Worm (Caenorhabditis elegans): ENCODE data around the gene cest-35.2.

The cest-35.2 gene

ce11 chrV:5200188-5200587, 36.8 kb downstream of the cest-35.2 start:
- TF ChIP-seq dpl-1 (GFP tag; optimal IDR thresholded peaks at IDR 0.05) (no peak), ces-1 (GFP tag; optimal IDR thresholded peaks at IDR 0.05) (peak; percentile 91), arid-1 (GFP tag; conservative IDR thresholded peaks at IDR 0.05) (no peak), zfp-3 (GFP tag; conservative IDR thresholded peaks at IDR 0.05) (no peak), nhr-10 (tag; optimal IDR thresholded peaks at IDR 0.05) (no peak), fkh-10 (GFP tag; optimal IDR thresholded peaks at IDR 0.05) (peak; percentile 51), rbr-2 (tag; optimal IDR thresholded peaks at IDR 0.05) (peak; percentile 8), unc-39 (tag; optimal IDR thresholded peaks at IDR 0.05) (no peak), pha-4 (GFP tag; IDR thresholded peaks at IDR 0.05) (no peak), pha-4 (tag; optimal IDR thresholded peaks at IDR 0.05) (no peak), duxl-1 (tag; optimal IDR thresholded peaks at IDR 0.05; ENCODE audit: poor library complexity) (no peak), nhr-237 (tag; optimal IDR thresholded peaks at IDR 0.05) (no peak), ztf-11 (tag; optimal IDR thresholded peaks at IDR 0.05) (no peak), aha-1 (tag) (no peak), lin-15B (tag; optimal IDR thresholded peaks at IDR 0.05) (no peak), pqm-1 (tag; optimal IDR thresholded peaks at IDR 0.05) (no peak), zfp-2 (tag; optimal IDR thresholded peaks at IDR 0.05) (no peak), spr-1 (tag; optimal IDR thresholded peaks at IDR 0.05) (no peak), zip-11 (GFP tag; IDR thresholded peaks at IDR 0.05) (no peak), nhr-28 (tag; optimal IDR thresholded peaks at IDR 0.05) (no peak), Y5F2A.4 (GFP tag; optimal IDR thresholded peaks at IDR 0.05) (no peak), set-16 (GFP tag; IDR thresholded peaks at IDR 0.05) (no peak), sdz-12 (GFP tag; optimal IDR thresholded peaks at IDR 0.05) (no peak), hif-1 (tag; optimal IDR thresholded peaks at IDR 0.05) (no peak), unc-62 (GFP tag; optimal IDR thresholded peaks at IDR 0.05 in 1 of 2) (peak in 1 of 2 experiments; percentile 44), unc-62 (tag; optimal IDR thresholded peaks at IDR 0.05) (no peak)

ce11 chrV:5198240-5198639, 38.8 kb downstream of the cest-35.2 start, which contains the start of gene Y47A7.2:
Gene Y47A7.2 (minus strand): TSS chrV:5198340.
- TF ChIP-seq nhr-76 (tag; optimal IDR thresholded peaks at IDR 0.05) (no peak), arid-1 (GFP tag; conservative IDR thresholded peaks at IDR 0.05) (no peak)

- TF ChIP-seq F44E2.7 (GFP tag; IDR thresholded peaks at IDR 0.05), result no peak
- no peak for TF ChIP-seq egl-27 (tag; optimal IDR thresholded peaks at IDR 0.05)
- TF ChIP-seq sdz-12 (GFP tag; optimal IDR thresholded peaks at IDR 0.05), result no peak
- no peak for TF ChIP-seq lir-3 (tag; optimal IDR thresholded peaks at IDR 0.05)
- TF ChIP-seq fkh-10 (GFP tag; optimal IDR thresholded peaks at IDR 0.05), result no peak
- TF ChIP-seq pha-4 (GFP tag; IDR thresholded peaks at IDR 0.05), result no peak
- no peak for TF ChIP-seq pha-4 (tag; optimal IDR thresholded peaks at IDR 0.05)
- TF ChIP-seq rbr-2 (tag; optimal IDR thresholded peaks at IDR 0.05), result no peak
- no peak for TF ChIP-seq lim-7 (GFP tag; IDR thresholded peaks at IDR 0.05)
- TF ChIP-seq tra-1 (GFP tag; IDR thresholded peaks at IDR 0.05), result no peak
These were observed 42.5 kb downstream of the cest-35.2 start, which contains the start of gene abu-8 for ce11 chrV:5194508-5194907. Gene abu-8 (minus strand): TSS chrV:5194608.

- TF ChIP-seq daf-19 (GFP tag; conservative IDR thresholded peaks at IDR 0.05) (no peak), zip-11 (GFP tag; IDR thresholded peaks at IDR 0.05) (no peak), ctbp-1 (GFP tag; IDR thresholded peaks at IDR 0.05) (no peak), hlh-11 (tag; optimal IDR thresholded peaks at IDR 0.05) (peak; percentile 77), tra-1 (GFP tag; IDR thresholded peaks at IDR 0.05) (peak; percentile 59; the same call in 1 of the 2 replicates), nhr-6 (tag; optimal IDR thresholded peaks at IDR 0.05) (no peak), nhr-28 (tag; optimal IDR thresholded peaks at IDR 0.05) (peak; percentile 89), lin-1 (GFP tag; IDR thresholded peaks at IDR 0.05) (0 out of 2 replicates have a peak, but pooled peaks have one; percentile 26), dve-1 (tag; optimal IDR thresholded peaks at IDR 0.05; ENCODE audit: insufficient read depth) (peak; percentile 93), dmd-6 (GFP tag; IDR thresholded peaks at IDR 0.05) (peak; percentile 92), ztf-11 (tag; optimal IDR thresholded peaks at IDR 0.05) (no peak), Y105C5A.15 (GFP tag; IDR thresholded peaks at IDR 0.05) (no peak), mdl-1 (tag; optimal IDR thresholded peaks at IDR 0.05) (no peak), mep-1 (tag; optimal IDR thresholded peaks at IDR 0.05) (no peak), zfp-2 (tag; optimal IDR thresholded peaks at IDR 0.05) (no peak), unc-62 (GFP tag; optimal IDR thresholded peaks at IDR 0.05 in 1 of 2) (peak in 1 of 2 experiments; percentile 2), unc-62 (tag; optimal IDR thresholded peaks at IDR 0.05) (no peak), nhr-102 (tag; optimal IDR thresholded peaks at IDR 0.05) (peak; percentile 58), ceh-82 (tag; optimal IDR thresholded peaks at IDR 0.05) (no peak), ceh-62 (tag; optimal IDR thresholded peaks at IDR 0.05) (no peak), sdz-12 (GFP tag; optimal IDR thresholded peaks at IDR 0.05) (no peak), nhr-48 (tag; optimal IDR thresholded peaks at IDR 0.05) (peak; percentile 81), nhr-77 (tag; optimal IDR thresholded peaks at IDR 0.05) (peak; percentile 86)
These were observed 44.5 kb downstream of the cest-35.2 start, which contains the start of gene C03A7.13 for ce11 chrV:5192501-5192900. Gene C03A7.13 (minus strand): TSS chrV:5192543.
